Worm (Caenorhabditis elegans) whole organism, L1 larva: Measurements from ENCODE around the gene nas-15.

Experiments used
- blmp-1 ChIP-seq: fragments of 150-350 bp; optimal IDR thresholded peaks from 2 replicates; lab custom pipeline; 2014; ENCODE audit warnings: missing biosample characterization, missing genetic modification characterization
- lin-39 ChIP-seq: fragments of 150-350 bp; optimal IDR thresholded peaks from 2 replicates; lab custom pipeline; 2014; ENCODE audit warnings: missing biosample characterization, missing genetic modification reagents, missing genetic modification characterization
- nhr-11 ChIP-seq: fragments of 150-350 bp; optimal IDR thresholded peaks from 2 replicates; lab custom pipeline; 2014; ENCODE audit warnings: missing biosample characterization, missing genetic modification characterization
- nhr-237 ChIP-seq: fragments of 150-350 bp; optimal IDR thresholded peaks from 2 replicates; lab custom pipeline; 2014; ENCODE audit warnings: missing biosample characterization, missing genetic modification characterization
- nhr-28 ChIP-seq: fragments of 150-350 bp; optimal IDR thresholded peaks from 2 replicates; lab custom pipeline; 2014; ENCODE audit warnings: missing biosample characterization, missing genetic modification characterization
- nhr-76 ChIP-seq: sonication (generic microtip); optimal IDR thresholded peaks from 2 replicates; lab custom pipeline; 2017; ENCODE audit warnings: missing biosample characterization, missing genetic modification characterization
- nhr-85 ChIP-seq: sonication (generic microtip); peaks from one replicate; lab custom pipeline; 2016; ENCODE audit warnings: missing genetic modification characterization, inconsistent platforms, missing compliant biosample characterization
- snu-23 ChIP-seq: sonication (generic microtip); optimal IDR thresholded peaks from 2 replicates; lab custom pipeline; 2016; ENCODE audit warnings: missing genetic modification characterization, missing compliant biosample characterization

DNA sequence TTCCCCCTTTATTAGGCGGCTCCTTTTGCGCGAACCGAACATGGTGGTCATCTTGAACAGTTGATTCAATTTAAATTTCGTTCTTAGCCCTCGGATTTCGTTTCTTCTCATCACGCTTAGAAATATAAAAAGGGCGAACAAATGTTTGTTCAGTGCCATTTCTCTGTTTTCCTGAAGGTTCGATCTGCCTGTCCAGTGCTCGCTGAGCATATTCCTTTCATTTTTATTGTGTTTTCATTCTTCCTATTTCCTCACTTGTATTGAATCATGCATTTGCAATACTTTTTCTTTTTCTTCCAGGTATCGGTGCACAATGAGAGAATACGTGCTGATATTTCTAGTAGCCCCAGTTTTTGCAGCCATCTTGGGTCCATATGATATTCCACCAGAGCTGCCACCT lies at the start of gene nas-15:
- TF ChIP-seq nhr-11 (tag; lab: Kevin White, UChicago), result no peak
- TF ChIP-seq nhr-76 (tag; lab: Kevin White, UChicago), result no peak
- no peak for TF ChIP-seq nhr-237 (tag; lab: Kevin White, UChicago)
- TF ChIP-seq nhr-85 (tag; lab: Kevin White, UChicago), result no peak
- no peak for TF ChIP-seq nhr-28 (tag; lab: Kevin White, UChicago)
- TF ChIP-seq lin-39 (tag; lab: Kevin White, UChicago), result no peak
- TF ChIP-seq blmp-1 (tag; lab: Kevin White, UChicago), result no peak
- no peak for TF ChIP-seq snu-23 (GFP tag; lab: Kevin White, UChicago)
